Worm (Caenorhabditis elegans) whole organism, L4/young adult: ENCODE measurements around the gene Y11D7A.19.

Experiments used
- W03F9.2 ChIP-seq: fragments of 150-350 bp; optimal IDR thresholded peaks from 2 replicates; lab custom pipeline; 2014; ENCODE audit warnings: missing biosample characterization, missing genetic modification characterization
- dao-5 ChIP-seq: sonication (generic microtip); optimal IDR thresholded peaks from 2 replicates; lab custom pipeline; 2016; ENCODE audit warnings: missing genotype, missing genetic modification characterization, moderate library complexity, missing compliant biosample characterization
- him-1 ChIP-seq: sonication (generic microtip); optimal IDR thresholded peaks from 2 replicates; lab custom pipeline; 2016; ENCODE audit warnings: missing genotype, missing genetic modification reagents, missing genetic modification characterization, missing compliant biosample characterization

- TF ChIP-seq him-1 (tag; lab: Kevin White, UChicago): no peak
- TF ChIP-seq W03F9.2 (tag; lab: Kevin White, UChicago): no peak
- no peak for TF ChIP-seq dao-5
These were observed 2.5 kb downstream of the Y11D7A.19 start, which contains the start of gene flh-1 for ce11 chrIV:9263812-9264320.
